Worm (Caenorhabditis elegans) whole organism, young adult: ENCODE data around the gene K11H12.6.

Experiments used
- B0019.2 ChIP-seq: fragments of 200-800 bp; sonication (Bioruptor generic); conservative IDR thresholded peaks from 2 replicates; pipeline ENCODE4 v1.3.6; 2022; ENCODE audit warnings: missing genetic modification reagents, missing genetic modification characterization, missing compliant biosample characterization
- B0261.1 ChIP-seq: sonication (generic microtip); optimal IDR thresholded peaks from 2 replicates; lab custom pipeline; 2016; ENCODE audit warnings: mild to moderate bottlenecking, missing genetic modification characterization, moderate library complexity, missing compliant biosample characterization
- B0336.3 ChIP-seq: fragments of 200-800 bp; sonication (Bioruptor generic); IDR thresholded peaks from 2 replicates; pipeline ENCODE4 v1.3.6; 2022; ENCODE audit warnings: missing genetic modification characterization, missing compliant biosample characterization
- F10E7.11 ChIP-seq: sonication (generic microtip); optimal IDR thresholded peaks from 2 replicates; lab custom pipeline; 2017; ENCODE audit warnings: mild to moderate bottlenecking, missing genetic modification characterization, moderate library complexity, missing compliant biosample characterization
- F22D6.2 ChIP-seq: sonication (generic microtip); optimal IDR thresholded peaks from 2 replicates; lab custom pipeline; 2016; ENCODE audit warnings: mild to moderate bottlenecking, missing genetic modification characterization, missing compliant biosample characterization
- F23B12.7 ChIP-seq: sonication (generic microtip); optimal IDR thresholded peaks from 2 replicates; lab custom pipeline; 2017; ENCODE audit warnings: missing genetic modification characterization, mild to moderate bottlenecking, missing compliant biosample characterization, antibody characterized with exemption, moderate library complexity; ENCODE audit not compliant: insufficient read depth
- F33H1.4 ChIP-seq: fragments of 200-800 bp; sonication (Bioruptor generic); IDR thresholded peaks from 2 replicates; pipeline ENCODE4 v1.3.6; 2022; ENCODE audit warnings: missing genetic modification reagents, missing genetic modification characterization, missing compliant biosample characterization
- F57C9.4 ChIP-seq: sonication (generic microtip); optimal IDR thresholded peaks from 2 replicates; lab custom pipeline; 2017; ENCODE audit warnings: mild to moderate bottlenecking, missing genetic modification characterization, missing compliant biosample characterization
- T07F8.4 ChIP-seq: sonication (generic microtip); optimal IDR thresholded peaks from 2 replicates; lab custom pipeline; 2016; ENCODE audit warnings: mild to moderate bottlenecking, missing genetic modification characterization, moderate library complexity, missing compliant biosample characterization
- Y53F4B.3 ChIP-seq: fragments of 200-800 bp; sonication (Bioruptor generic); IDR thresholded peaks from 2 replicates; pipeline ENCODE4 v1.3.6; 2022; ENCODE audit warnings: missing genetic modification reagents, missing genetic modification characterization, missing compliant biosample characterization
- ZK185.1 ChIP-seq: sonication (generic microtip); optimal IDR thresholded peaks from 2 replicates; lab custom pipeline; 2016; ENCODE audit warnings: mild to moderate bottlenecking, missing genetic modification characterization, missing compliant biosample characterization; ENCODE audit not compliant: poor library complexity, severe bottlenecking
- akir-1 ChIP-seq: fragments of 200-800 bp; sonication (Bioruptor generic); optimal IDR thresholded peaks from 2 replicates; lab custom pipeline; 2018; ENCODE audit warnings: mild to moderate bottlenecking, missing genetic modification characterization, moderate library complexity, missing compliant biosample characterization
- ama-1 ChIP-seq, 3 experiments: fragments of 150-350 bp in 1 of 3; sonication (generic microtip) in 2 of 3; optimal IDR thresholded peaks; 2 replicates each; lab custom pipeline; 2014 to 2018; ENCODE audit warnings: missing biosample characterization in 2 of 3, missing genetic modification characterization in 2 of 3, missing genetic modification reagents in 2 of 3
- aptf-2 ChIP-seq: fragments of 200-800 bp; sonication (Bioruptor generic); conservative IDR thresholded peaks from 2 replicates; pipeline ENCODE4 v1.3.6; 2022; ENCODE audit warnings: missing genetic modification reagents, missing genetic modification characterization, missing compliant biosample characterization
- aptf-3 ChIP-seq: fragments of 200-800 bp; sonication (Bioruptor generic); IDR thresholded peaks from 2 replicates; pipeline ENCODE4 v1.3.6; 2022; ENCODE audit warnings: missing genetic modification characterization, missing compliant biosample characterization
- atf-7 ChIP-seq: sonication (generic microtip); optimal IDR thresholded peaks from 2 replicates; lab custom pipeline; 2017; ENCODE audit warnings: mild to moderate bottlenecking, missing genetic modification characterization, missing compliant biosample characterization
- athp-1 ChIP-seq: sonication (generic microtip); optimal IDR thresholded peaks from 2 replicates; lab custom pipeline; 2017; ENCODE audit warnings: mild to moderate bottlenecking, missing genetic modification characterization, missing compliant biosample characterization
- attf-6 ChIP-seq: fragments of 200-800 bp; sonication (Bioruptor generic); IDR thresholded peaks from 2 replicates; pipeline ENCODE4 v1.3.6; 2022; ENCODE audit warnings: missing genetic modification reagents, missing genetic modification characterization, missing compliant biosample characterization
- bed-1 ChIP-seq: fragments of 200-800 bp; sonication (Bioruptor generic); IDR thresholded peaks from 2 replicates; pipeline ENCODE4 v1.3.6; 2022; ENCODE audit warnings: missing genetic modification reagents, missing genetic modification characterization, missing compliant biosample characterization
- cebp-1 ChIP-seq, 2 experiments: fragments of 200-800 bp in 1 of 2; sonication (Bioruptor generic) in 1 of 2; sonication (generic microtip) in 1 of 2; IDR thresholded peaks in 1 of 2; optimal IDR thresholded peaks in 1 of 2; 2 replicates each; pipeline versions ENCODE4 v1.3.6 to Lab custom; 2017 to 2022; ENCODE audit warnings: missing compliant biosample characterization in 2 of 2, missing genetic modification characterization in 2 of 2, mild to moderate bottlenecking in 1 of 2, missing genetic modification reagents in 1 of 2, moderate library complexity in 1 of 2
- cebp-2 ChIP-seq: fragments of 200-800 bp; sonication (Bioruptor generic); IDR thresholded peaks from 2 replicates; pipeline ENCODE4 v1.3.6; 2022; ENCODE audit warnings: missing genetic modification characterization, missing compliant biosample characterization
- ceh-58 ChIP-seq: fragments of 200-800 bp; sonication (Bioruptor generic); IDR thresholded peaks from 2 replicates; pipeline ENCODE4 v1.3.6; 2022; ENCODE audit warnings: missing genetic modification characterization, missing compliant biosample characterization
- ceh-91 ChIP-seq: fragments of 200-800 bp; sonication (Bioruptor generic); IDR thresholded peaks from 2 replicates; pipeline ENCODE4 v1.3.6; 2022; ENCODE audit warnings: missing genetic modification reagents, missing genetic modification characterization, missing compliant biosample characterization
- chd-7 ChIP-seq: sonication (generic microtip); optimal IDR thresholded peaks from 2 replicates; lab custom pipeline; 2016; ENCODE audit warnings: mild to moderate bottlenecking, missing genetic modification characterization, moderate library complexity, missing compliant biosample characterization
- die-1 ChIP-seq: sonication (generic microtip); optimal IDR thresholded peaks from 2 replicates; lab custom pipeline; 2016; ENCODE audit warnings: missing genotype, mild to moderate bottlenecking, missing genetic modification characterization, missing compliant biosample characterization
- fkh-3 ChIP-seq: sonication (generic microtip); optimal IDR thresholded peaks from 2 replicates; lab custom pipeline; 2016; ENCODE audit warnings: mild to moderate bottlenecking, missing genetic modification characterization, missing compliant biosample characterization
- gei-17 ChIP-seq: fragments of 200-800 bp; sonication (Bioruptor generic); optimal IDR thresholded peaks from 2 replicates; lab custom pipeline; 2018; ENCODE audit warnings: mild to moderate bottlenecking, missing genetic modification characterization, missing compliant biosample characterization
- hlh-26 ChIP-seq: fragments of 200-800 bp; sonication (Bioruptor generic); conservative IDR thresholded peaks from 2 replicates; pipeline ENCODE4 v1.3.6; 2022; ENCODE audit warnings: missing genetic modification reagents, missing genetic modification characterization, missing compliant biosample characterization
- hmg-1.2 ChIP-seq: fragments of 200-800 bp; sonication (Bioruptor generic); IDR thresholded peaks from 2 replicates; pipeline ENCODE4 v1.3.6; 2022; ENCODE audit warnings: missing genetic modification reagents, missing genetic modification characterization, missing compliant biosample characterization
- lin-40 ChIP-seq: sonication (generic microtip); optimal IDR thresholded peaks from 2 replicates; lab custom pipeline; 2016; ENCODE audit warnings: missing genetic modification characterization, mild to moderate bottlenecking, missing compliant biosample characterization, missing genotype, missing genetic modification reagents
- lsy-27 ChIP-seq: sonication (generic microtip); optimal IDR thresholded peaks from 2 replicates; lab custom pipeline; 2017; ENCODE audit warnings: missing genetic modification characterization, mild to moderate bottlenecking, missing compliant biosample characterization, antibody characterized with exemption, missing genotype, borderline replicate concordance; ENCODE audit not compliant: insufficient read depth
- madf-3 ChIP-seq: fragments of 200-800 bp; sonication (Bioruptor generic); IDR thresholded peaks from 2 replicates; pipeline ENCODE4 v1.3.6; 2022; ENCODE audit warnings: missing genetic modification reagents, missing genetic modification characterization, missing compliant biosample characterization
- mcd-1 ChIP-seq: fragments of 200-800 bp; sonication (Bioruptor generic); IDR thresholded peaks from 2 replicates; pipeline ENCODE4 v1.3.6; 2022; ENCODE audit warnings: missing genetic modification reagents, missing genetic modification characterization, missing compliant biosample characterization
- mel-28 ChIP-seq: sonication (generic microtip); optimal IDR thresholded peaks from 2 replicates; lab custom pipeline; 2016; ENCODE audit warnings: borderline replicate concordance, mild to moderate bottlenecking, missing genetic modification characterization, missing compliant biosample characterization
- nfya-1 ChIP-seq: sonication (generic microtip); optimal IDR thresholded peaks from 2 replicates; lab custom pipeline; 2017; ENCODE audit warnings: antibody characterized with exemption, missing compliant biosample characterization, missing genetic modification characterization, borderline replicate concordance; ENCODE audit not compliant: insufficient read depth
- nfya-2 ChIP-seq: fragments of 200-800 bp; sonication (Bioruptor generic); IDR thresholded peaks from 2 replicates; pipeline ENCODE4 v1.3.6; 2022; ENCODE audit warnings: missing genetic modification reagents, missing genetic modification characterization, missing compliant biosample characterization
- nfyb-1 ChIP-seq: fragments of 200-800 bp; sonication (Bioruptor generic); IDR thresholded peaks from 2 replicates; pipeline ENCODE4 v1.3.6; 2022; ENCODE audit warnings: missing genetic modification reagents, missing genetic modification characterization, missing compliant biosample characterization
- rcor-1 ChIP-seq: fragments of 200-800 bp; sonication (Bioruptor generic); IDR thresholded peaks from 2 replicates; pipeline ENCODE4 v1.3.6; 2022; ENCODE audit warnings: missing genetic modification reagents, missing genetic modification characterization, missing compliant biosample characterization
- repo-1 ChIP-seq: sonication (generic microtip); optimal IDR thresholded peaks from 2 replicates; lab custom pipeline; 2017; ENCODE audit warnings: mild to moderate bottlenecking, missing genetic modification characterization, missing compliant biosample characterization
- sea-2 ChIP-seq: fragments of 200-800 bp; sonication (Bioruptor generic); IDR thresholded peaks from 2 replicates; pipeline ENCODE4 v1.3.6; 2022; ENCODE audit warnings: missing genetic modification characterization, missing compliant biosample characterization
- snpc-1.3 ChIP-seq: sonication (generic microtip); optimal IDR thresholded peaks from 2 replicates; lab custom pipeline; 2017; ENCODE audit warnings: missing genetic modification characterization, mild to moderate bottlenecking, missing compliant biosample characterization, antibody characterized with exemption, moderate library complexity, missing genotype, missing genetic modification reagents; ENCODE audit not compliant: insufficient read depth
- sptf-2 ChIP-seq: fragments of 200-800 bp; sonication (Bioruptor generic); optimal IDR thresholded peaks from 2 replicates; lab custom pipeline; 2018; ENCODE audit warnings: mild to moderate bottlenecking, missing genetic modification characterization, missing compliant biosample characterization
- tbx-9 ChIP-seq: sonication (generic microtip); optimal IDR thresholded peaks from 2 replicates; lab custom pipeline; 2016; ENCODE audit warnings: borderline replicate concordance, missing genetic modification characterization, inconsistent platforms, missing compliant biosample characterization
- ztf-26 ChIP-seq: sonication (generic microtip); optimal IDR thresholded peaks from 2 replicates; lab custom pipeline; 2017; ENCODE audit warnings: missing genetic modification characterization, missing compliant biosample characterization
- ztf-3 ChIP-seq: fragments of 200-800 bp; sonication (Bioruptor generic); optimal IDR thresholded peaks from 2 replicates; lab custom pipeline; 2018; ENCODE audit warnings: mild to moderate bottlenecking, missing genetic modification characterization, missing compliant biosample characterization
- ztf-6 ChIP-seq: fragments of 200-800 bp; sonication (Bioruptor generic); IDR thresholded peaks from 2 replicates; pipeline ENCODE4 v1.3.6; 2022; ENCODE audit warnings: missing genetic modification reagents, missing genetic modification characterization, missing compliant biosample characterization

The K11H12.6 gene

DNA sequence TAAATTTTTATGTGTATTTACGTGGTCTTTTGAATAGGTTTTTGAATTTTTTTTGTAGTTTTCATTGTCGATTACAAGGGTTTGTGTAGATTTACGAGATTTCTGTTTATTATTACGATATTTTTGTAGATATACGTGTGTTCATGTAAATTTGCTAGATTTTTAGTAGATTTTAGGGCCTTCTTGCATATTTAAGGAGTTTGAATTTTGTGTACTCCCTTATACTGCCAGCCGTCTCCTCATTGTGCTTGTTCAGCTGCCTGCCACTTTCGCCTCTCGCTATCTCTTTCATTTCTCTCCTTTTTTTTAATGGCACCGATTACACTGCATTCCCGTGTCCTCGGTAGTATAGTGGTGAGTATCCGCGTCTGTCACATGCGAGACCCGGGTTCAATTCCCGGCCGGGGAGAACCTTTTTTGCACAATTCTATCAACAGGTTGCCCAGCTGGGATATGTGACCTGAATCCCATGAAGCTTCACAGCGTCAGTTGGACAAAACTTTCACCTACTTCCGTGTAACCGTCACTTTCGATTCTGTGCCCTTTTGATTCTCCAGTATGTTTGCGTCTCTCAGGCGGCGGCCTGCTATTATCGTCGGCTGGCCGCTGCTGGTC, 15.7 kb downstream of the K11H12.6 start (continued):
- TF ChIP-seq atf-7 (tag; lab: Kevin White, UChicago): peak; percentile 57
- TF ChIP-seq bed-1: no peak
- TF ChIP-seq snpc-1.3: peak; percentile 26
- no peak for TF ChIP-seq F57C9.4
- 0 out of 2 replicates have a peak, but pooled peaks have one; percentile 24 for TF ChIP-seq cebp-1 (GFP tag; IDR thresholded peaks at IDR 0.05; lab: Robert Waterston, UW)
- no peak for TF ChIP-seq cebp-1 (tag; optimal IDR thresholded peaks at IDR 0.05; lab: Kevin White, UChicago)
- peak; percentile 41 for TF ChIP-seq ztf-3 (GFP tag; lab: Kevin White, UChicago)
- TF ChIP-seq ama-1 (optimal IDR thresholded peaks at IDR 0.05; lab: Kevin White, UChicago): no peak
- peak in 1 of 2 experiments; percentile 36 for TF ChIP-seq ama-1 (GFP tag; optimal IDR thresholded peaks at IDR 0.05; lab: Kevin White, UChicago)
- peak; percentile 77 for TF ChIP-seq mcd-1 (GFP tag; lab: Robert Waterston, UW)
- no peak for TF ChIP-seq sptf-2 (GFP tag; lab: Kevin White, UChicago)
- no peak for TF ChIP-seq mel-28
- peak; percentile 93 for TF ChIP-seq B0261.1 (tag; lab: Kevin White, UChicago)
- TF ChIP-seq ztf-26 (tag; lab: Kevin White, UChicago): peak; percentile 70
- peak; percentile 37 for TF ChIP-seq athp-1
- TF ChIP-seq aptf-2 (GFP tag; lab: Robert Waterston, UW): peak; percentile 59; the same call in 1 of the 2 replicates
- no peak for TF ChIP-seq ceh-91 (GFP tag; lab: Robert Waterston, UW)
- TF ChIP-seq madf-3 (GFP tag; lab: Robert Waterston, UW): no peak
- no peak for TF ChIP-seq lin-40 (tag; lab: Kevin White, UChicago)
- TF ChIP-seq gei-17 (GFP tag; lab: Kevin White, UChicago): peak; percentile 15
- TF ChIP-seq nfyb-1 (GFP tag; lab: Robert Waterston, UW): peak; percentile 79
- TF ChIP-seq F33H1.4: 0 out of 2 replicates have a peak, but pooled peaks have one; percentile 19
- TF ChIP-seq ceh-58 (GFP tag; lab: Robert Waterston, UW): no peak
- no peak for TF ChIP-seq F10E7.11
- TF ChIP-seq tbx-9: no peak
- peak; percentile 85 for TF ChIP-seq die-1 (tag; lab: Kevin White, UChicago)
- peak; percentile 69 for TF ChIP-seq B0336.3 (GFP tag; lab: Robert Waterston, UW)
- peak; percentile 63 for TF ChIP-seq ZK185.1 (tag; lab: Kevin White, UChicago)
- TF ChIP-seq F23B12.7 (tag; lab: Kevin White, UChicago): peak; percentile 94
- peak; percentile 78 for TF ChIP-seq T07F8.4
- peak; percentile 73; the same call in 1 of the 2 replicates for TF ChIP-seq rcor-1 (GFP tag; lab: Robert Waterston, UW)
- peak; percentile 22; the same call in 1 of the 2 replicates for TF ChIP-seq Y53F4B.3 (GFP tag; lab: Robert Waterston, UW)
- peak; percentile 28 for TF ChIP-seq fkh-3
- no peak for TF ChIP-seq sea-2
- TF ChIP-seq B0019.2 (GFP tag; lab: Robert Waterston, UW): no peak
- peak; percentile 79 for TF ChIP-seq ztf-6 (GFP tag; lab: Robert Waterston, UW)
- TF ChIP-seq lsy-27 (tag; lab: Kevin White, UChicago): no peak
- peak; percentile 20 for TF ChIP-seq F22D6.2
- TF ChIP-seq repo-1: peak; percentile 63
- TF ChIP-seq aptf-3 (GFP tag; lab: Robert Waterston, UW): 0 out of 2 replicates have a peak, but pooled peaks have one; percentile 77
- TF ChIP-seq hlh-26: no peak
- peak; percentile 68; the same call in 1 of the 2 replicates for TF ChIP-seq cebp-2 (GFP tag; lab: Robert Waterston, UW)
- TF ChIP-seq nfya-2: no peak
- peak; percentile 84 for TF ChIP-seq hmg-1.2 (GFP tag; lab: Robert Waterston, UW)
- peak; percentile 68 for TF ChIP-seq chd-7 (tag; lab: Kevin White, UChicago)
- peak; percentile 61 for TF ChIP-seq akir-1 (GFP tag; lab: Kevin White, UChicago)
- TF ChIP-seq attf-6 (GFP tag; lab: Robert Waterston, UW): 0 out of 2 replicates have a peak, but pooled peaks have one; percentile 25
- TF ChIP-seq nfya-1: no peak
